Fruit fly (Drosophila melanogaster) whole organism, adult: ENCODE data around the gene m.

ENCODE experiments used
- CG11617 ChIP-seq: fragments of 200-800 bp; sonication (Bioruptor generic); optimal IDR thresholded peaks from 2 replicates; lab custom pipeline; 2017; ENCODE audit warnings: mild to moderate bottlenecking, missing biosample characterization, missing genetic modification reagents, missing genetic modification characterization
- CG12768 ChIP-seq: fragments of 200-800 bp; sonication (Bioruptor generic); optimal IDR thresholded peaks from 2 replicates; lab custom pipeline; 2017; ENCODE audit warnings: missing biosample characterization, missing genetic modification characterization, mild to moderate bottlenecking, moderate library complexity, missing genetic modification reagents
- CG14711 ChIP-seq: fragments of 200-800 bp; sonication (Bioruptor generic); optimal IDR thresholded peaks from 2 replicates; lab custom pipeline; 2018; ENCODE audit warnings: missing biosample characterization, mild to moderate bottlenecking, missing genetic modification characterization, moderate library complexity
- CG33017 ChIP-seq: fragments of 200-800 bp; sonication (Bioruptor generic); optimal IDR thresholded peaks from 2 replicates; lab custom pipeline; 2018; ENCODE audit warnings: missing biosample characterization, mild to moderate bottlenecking, missing genetic modification characterization, moderate library complexity
- CG7101 ChIP-seq: fragments of 200-800 bp; sonication (Bioruptor generic); optimal IDR thresholded peaks from 2 replicates; lab custom pipeline; 2018; ENCODE audit warnings: missing biosample characterization, mild to moderate bottlenecking, missing genetic modification characterization, moderate library complexity
- Hr96 ChIP-seq: fragments of 200-800 bp; sonication (Bioruptor generic); optimal IDR thresholded peaks from 2 replicates; lab custom pipeline; 2016; ENCODE audit warnings: missing biosample characterization, missing genetic modification characterization
- cic ChIP-seq: fragments of 200-800 bp; sonication (Bioruptor generic); optimal IDR thresholded peaks from 2 replicates; lab custom pipeline; 2017; ENCODE audit warnings: missing biosample characterization, mild to moderate bottlenecking, missing genetic modification characterization, moderate library complexity
- cnc ChIP-seq, 2 experiments: fragments of >200 bp; optimal IDR thresholded peaks; 2 replicates each; lab custom pipeline; 2017
- kay ChIP-seq: fragments of 200-800 bp; sonication (Bioruptor generic); peaks from one replicate; lab custom pipeline; 2016; ENCODE audit warnings: missing biosample characterization, missing genetic modification characterization, borderline replicate concordance
- pad ChIP-seq: fragments of 200-800 bp; sonication (Bioruptor generic); optimal IDR thresholded peaks from 3 replicates; lab custom pipeline; 2017; ENCODE audit warnings: missing biosample characterization, missing genetic modification characterization, mild to moderate bottlenecking, moderate library complexity, missing genetic modification reagents
- tj ChIP-seq: fragments of 200-800 bp; sonication (Bioruptor generic); optimal IDR thresholded peaks from 3 replicates; lab custom pipeline; 2017; ENCODE audit warnings: missing biosample characterization, mild to moderate bottlenecking, missing genetic modification characterization, moderate library complexity
- toe ChIP-seq: fragments of 200-800 bp; sonication (Bioruptor generic); optimal IDR thresholded peaks from 2 replicates; lab custom pipeline; 2016; ENCODE audit warnings: missing biosample characterization, missing genetic modification characterization

DNA sequence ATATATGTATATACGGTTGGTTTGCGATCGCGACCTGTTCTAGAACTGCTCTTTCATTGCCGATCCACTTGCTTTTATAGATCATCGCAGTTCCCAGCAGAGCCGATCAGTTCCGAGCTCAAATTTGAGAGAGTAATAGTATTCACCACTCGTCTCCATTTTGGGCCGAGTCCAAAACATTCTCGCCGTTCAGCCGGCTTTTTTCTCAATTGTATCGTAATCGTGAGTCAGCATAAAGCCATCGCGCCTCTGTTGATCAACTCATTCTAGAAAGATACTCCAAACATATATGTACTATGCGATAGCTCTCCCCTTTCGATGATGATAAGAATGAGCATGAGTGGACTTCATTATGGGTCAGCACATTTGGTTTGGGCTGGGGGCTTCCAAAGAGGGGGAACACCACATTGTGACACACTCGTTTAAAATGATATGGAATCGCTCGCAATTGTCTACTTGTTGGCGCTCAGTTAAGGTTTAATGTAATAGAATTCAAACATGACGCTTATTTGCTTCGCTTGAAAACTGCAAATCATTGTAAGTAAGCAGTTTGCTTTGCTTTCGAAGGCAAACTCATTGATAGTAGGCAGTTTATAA lies 10.6 kb downstream of the m start, which contains the start of gene CG9360:
- TF ChIP-seq cnc (optimal IDR thresholded peaks at IDR 0.05; lab: Kevin White, UChicago) (peak; percentile 72 to 91), pad (GFP tag; lab: Kevin White, UChicago) (no peak), CG11617 (no peak), CG14711 (tag; lab: Kevin White, UChicago) (no peak), CG12768 (GFP tag; lab: Kevin White, UChicago) (no peak), CG33017 (tag; lab: Kevin White, UChicago) (no peak), kay (peak; percentile 82), CG7101 (tag; lab: Kevin White, UChicago) (no peak), cic (GFP tag; lab: Kevin White, UChicago) (no peak), tj (GFP tag; lab: Kevin White, UChicago) (peak; percentile 93), Hr96 (GFP tag; lab: Kevin White, UChicago) (no peak), toe (GFP tag; lab: Kevin White, UChicago) (no peak)
